Worm (Caenorhabditis elegans) whole organism, early embryonic: Measurements from ENCODE around the gene K11D12.12.

Experiments
- B0310.2 ChIP-seq: sonication (generic microtip); optimal IDR thresholded peaks from 2 replicates; lab custom pipeline; 2016; ENCODE audit warnings: mild to moderate bottlenecking, missing genetic modification characterization, missing compliant biosample characterization
- F13C5.2 ChIP-seq: sonication (generic microtip); optimal IDR thresholded peaks from 2 replicates; lab custom pipeline; 2017; ENCODE audit warnings: mild to moderate bottlenecking, missing genetic modification characterization, inconsistent platforms, missing compliant biosample characterization
- aly-1 ChIP-seq: sonication (generic microtip); optimal IDR thresholded peaks from 2 replicates; lab custom pipeline; 2016; ENCODE audit warnings: missing genetic modification characterization, missing compliant biosample characterization
- ama-1 ChIP-seq: fragments of 150-350 bp; optimal IDR thresholded peaks from 2 replicates; lab custom pipeline; 2014
- ceh-13 ChIP-seq: fragments of 200-800 bp; sonication (Bioruptor generic); optimal IDR thresholded peaks from 2 replicates; lab custom pipeline; 2018; ENCODE audit warnings: mild to moderate bottlenecking, missing genetic modification characterization, missing compliant biosample characterization
- ceh-36 ChIP-seq: sonication (generic microtip); optimal IDR thresholded peaks from 2 replicates; lab custom pipeline; 2016; ENCODE audit warnings: missing genetic modification characterization, inconsistent platforms, missing compliant biosample characterization
- ets-7 ChIP-seq: sonication (generic microtip); optimal IDR thresholded peaks from 2 replicates; lab custom pipeline; 2016; ENCODE audit warnings: missing genotype, missing genetic modification characterization, missing compliant biosample characterization
- flt-1 ChIP-seq: fragments of 200-800 bp; sonication (Bioruptor generic); IDR thresholded peaks from 2 replicates; pipeline ENCODE4 v1.3.6; 2022; ENCODE audit warnings: missing genetic modification characterization, missing compliant biosample characterization
- hmbx-1 ChIP-seq: sonication (generic microtip); optimal IDR thresholded peaks from 2 replicates; lab custom pipeline; 2016; ENCODE audit warnings: mild to moderate bottlenecking, missing genetic modification characterization, missing compliant biosample characterization
- hmg-4 ChIP-seq: fragments of 200-800 bp; sonication (Bioruptor generic); optimal IDR thresholded peaks from 2 replicates; lab custom pipeline; 2018; ENCODE audit warnings: mild to moderate bottlenecking, missing genetic modification characterization, missing compliant biosample characterization
- hnd-1 ChIP-seq: sonication (generic microtip); optimal IDR thresholded peaks from 2 replicates; lab custom pipeline; 2016; ENCODE audit warnings: missing genetic modification characterization, missing compliant biosample characterization
- pes-1 ChIP-seq: fragments of 200-800 bp; sonication (Bioruptor generic); IDR thresholded peaks from 2 replicates; pipeline ENCODE4 v1.3.6; 2022; ENCODE audit warnings: missing genetic modification reagents, missing genetic modification characterization, missing compliant biosample characterization
- scrt-1 ChIP-seq: fragments of 200-800 bp; sonication (Bioruptor generic); IDR thresholded peaks from 2 replicates; pipeline ENCODE4 v1.3.6; 2022; ENCODE audit warnings: missing genetic modification characterization, missing compliant biosample characterization
- sea-1 ChIP-seq: fragments of 200-800 bp; sonication (Bioruptor generic); conservative IDR thresholded peaks from 2 replicates; pipeline ENCODE4 v1.3.6; 2022; ENCODE audit warnings: missing genetic modification characterization, missing compliant biosample characterization
- tbx-11 ChIP-seq: fragments of 200-800 bp; sonication (Bioruptor generic); IDR thresholded peaks from 2 replicates; pipeline ENCODE4 v1.3.6; 2022; ENCODE audit warnings: missing genetic modification characterization, missing compliant biosample characterization
- tbx-37 ChIP-seq: fragments of 200-800 bp; sonication (Bioruptor generic); conservative IDR thresholded peaks from 2 replicates; pipeline ENCODE4 v1.3.6; 2022; ENCODE audit warnings: missing genetic modification reagents, missing genetic modification characterization, missing compliant biosample characterization
- tra-4 ChIP-seq: sonication (generic microtip); optimal IDR thresholded peaks from 2 replicates; lab custom pipeline; 2017; ENCODE audit warnings: missing genetic modification characterization, missing compliant biosample characterization

The K11D12.12 gene

DNA sequence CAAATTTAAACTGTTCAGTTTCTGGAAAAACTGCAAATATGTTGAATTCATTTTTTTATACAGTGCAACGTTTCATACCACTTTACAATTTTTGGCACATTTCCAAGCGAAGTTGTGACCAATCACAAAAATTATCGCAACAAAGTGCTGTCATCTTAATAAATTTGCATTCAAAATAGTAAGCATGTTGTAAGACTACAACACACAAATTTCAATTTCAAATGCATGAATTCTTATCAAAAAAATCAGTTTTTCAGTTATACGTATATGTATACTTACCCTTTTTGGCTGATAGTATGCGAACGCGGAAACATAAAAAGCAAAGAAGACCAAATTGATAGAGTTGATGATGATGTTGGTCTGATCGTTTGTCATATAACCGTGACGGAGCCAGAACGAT lies 21.8 kb upstream of the K11D12.12 start:
- TF ChIP-seq ceh-36 (no peak), sea-1 (GFP tag; lab: Robert Waterston, UW) (no peak), B0310.2 (tag; lab: Kevin White, UChicago) (no peak), pes-1 (GFP tag; lab: Robert Waterston, UW) (no peak), hnd-1 (tag; lab: Kevin White, UChicago) (no peak), tra-4 (tag; lab: Kevin White, UChicago) (no peak), tbx-11 (no peak), ceh-13 (GFP tag; lab: Kevin White, UChicago) (no peak), ets-7 (tag; lab: Kevin White, UChicago) (no peak), ama-1 (lab: Kevin White, UChicago) (no peak), aly-1 (no peak), flt-1 (no peak), F13C5.2 (tag; lab: Kevin White, UChicago) (no peak)

DNA sequence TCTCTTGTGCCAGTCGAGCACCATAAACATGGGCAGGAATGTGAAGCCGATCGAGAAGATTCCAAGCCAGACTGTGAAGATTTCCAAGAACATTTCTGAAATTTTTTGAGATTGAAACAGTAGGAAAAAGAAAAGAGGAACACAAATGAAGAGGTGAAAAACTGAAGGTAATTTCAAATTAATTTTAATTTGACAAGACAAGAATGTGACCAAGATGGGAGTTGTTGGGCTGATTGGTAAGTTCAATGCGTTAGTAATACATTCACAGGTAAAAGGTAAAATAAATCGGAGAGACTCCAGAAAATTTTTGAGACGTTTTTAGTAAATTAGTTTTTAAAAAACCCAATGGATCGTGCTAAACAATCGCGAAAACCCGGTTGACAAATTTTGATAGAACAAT lies 21.3 kb upstream of the K11D12.12 start, which contains the start of gene swt-7:
Gene swt-7, minus strand, starts transcription at position 101 of the 400 bp plus-strand sequence.
- TF ChIP-seq B0310.2 (tag; lab: Kevin White, UChicago): no peak
- TF ChIP-seq sea-1 (GFP tag; lab: Robert Waterston, UW): no peak
- TF ChIP-seq hmbx-1 (tag; lab: Kevin White, UChicago): no peak
- TF ChIP-seq ets-7 (tag; lab: Kevin White, UChicago): no peak
- no peak for TF ChIP-seq hnd-1 (tag; lab: Kevin White, UChicago)
- no peak for TF ChIP-seq tbx-11
- no peak for TF ChIP-seq aly-1
- no peak for TF ChIP-seq ceh-36
- no peak for TF ChIP-seq tbx-37 (GFP tag; lab: Robert Waterston, UW)
- no peak for TF ChIP-seq flt-1
- TF ChIP-seq ama-1 (lab: Kevin White, UChicago): no peak
- TF ChIP-seq scrt-1 (GFP tag; lab: Robert Waterston, UW): no peak
- TF ChIP-seq tra-4 (tag; lab: Kevin White, UChicago): no peak
- TF ChIP-seq ceh-13 (GFP tag; lab: Kevin White, UChicago): no peak
- no peak for TF ChIP-seq F13C5.2 (tag; lab: Kevin White, UChicago)
- TF ChIP-seq hmg-4 (GFP tag; lab: Kevin White, UChicago): no peak
- no peak for TF ChIP-seq pes-1 (GFP tag; lab: Robert Waterston, UW)

DNA sequence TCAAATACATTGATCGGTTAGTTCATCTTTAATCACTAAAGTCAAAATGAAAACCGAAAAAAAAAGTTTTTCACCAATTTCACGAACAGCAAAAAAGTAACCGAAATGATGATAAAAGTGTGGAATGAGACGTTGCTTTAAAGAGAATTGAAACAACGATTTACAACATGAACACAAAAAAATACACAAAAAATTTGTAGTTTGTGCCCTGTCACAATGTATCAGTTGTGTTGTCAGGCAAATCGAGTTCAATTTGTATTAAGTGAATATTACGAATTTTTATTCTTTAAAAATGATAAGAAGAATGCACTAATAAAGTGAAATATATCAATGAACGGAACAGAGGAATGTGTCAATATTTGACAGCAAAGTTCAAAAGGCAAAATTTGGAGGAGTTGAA lies 20.3 kb upstream of the K11D12.12 start:
- TF ChIP-seq scrt-1 (GFP tag; lab: Robert Waterston, UW) (no peak), tbx-11 (no peak)

DNA sequence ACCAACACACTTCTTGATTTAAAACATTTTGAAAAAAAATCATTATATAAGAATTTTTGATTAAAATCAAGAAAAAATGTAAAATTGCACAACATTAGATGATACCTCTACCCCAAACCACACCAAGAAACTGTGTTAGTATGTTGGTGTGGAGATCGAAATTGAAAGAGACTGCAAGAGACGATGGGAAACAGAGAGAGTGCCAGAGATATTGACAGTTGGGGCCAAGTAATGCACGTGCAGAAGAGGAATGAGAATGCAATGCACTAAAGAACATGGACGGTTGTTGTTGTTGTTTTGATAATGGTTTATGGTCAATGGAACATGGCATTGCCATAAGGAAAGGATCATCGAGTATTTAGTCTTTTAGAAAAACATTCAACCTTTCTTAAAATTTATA lies 19.9 kb upstream of the K11D12.12 start:
- TF ChIP-seq B0310.2 (tag; lab: Kevin White, UChicago) (no peak), flt-1 (no peak), aly-1 (no peak), tbx-11 (no peak), ets-7 (tag; lab: Kevin White, UChicago) (no peak), scrt-1 (GFP tag; lab: Robert Waterston, UW) (no peak), hmbx-1 (tag; lab: Kevin White, UChicago) (no peak)

DNA sequence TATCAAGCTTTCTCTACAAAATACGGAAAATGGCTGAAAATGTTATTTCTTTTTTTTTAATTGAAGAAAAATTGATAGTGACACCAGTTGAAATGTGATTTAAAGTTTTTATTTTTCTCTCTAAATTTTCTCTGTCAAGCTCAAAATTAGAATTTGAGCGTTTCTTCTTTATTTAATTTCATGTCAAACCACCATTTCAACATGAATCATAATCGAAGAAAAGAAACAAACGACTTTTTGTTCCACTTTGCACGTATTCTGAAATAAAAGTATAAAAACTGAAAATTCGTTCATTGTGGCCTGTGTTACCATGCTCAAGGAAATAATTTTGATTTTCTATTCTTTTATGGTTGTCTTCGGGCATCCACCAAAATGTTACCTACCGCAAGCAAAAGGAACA lies 19.0 kb upstream of the K11D12.12 start, which contains the start of gene K11D12.13:
Gene K11D12.13, plus strand, starts transcription at position 301 of the 400 bp plus-strand sequence.
- TF ChIP-seq hmbx-1 (tag; lab: Kevin White, UChicago): no peak
- no peak for TF ChIP-seq B0310.2 (tag; lab: Kevin White, UChicago)
- no peak for TF ChIP-seq tbx-37 (GFP tag; lab: Robert Waterston, UW)
- TF ChIP-seq hnd-1 (tag; lab: Kevin White, UChicago): no peak
- TF ChIP-seq aly-1: no peak
- no peak for TF ChIP-seq tbx-11
- no peak for TF ChIP-seq pes-1 (GFP tag; lab: Robert Waterston, UW)
- no peak for TF ChIP-seq scrt-1 (GFP tag; lab: Robert Waterston, UW)
- TF ChIP-seq ama-1 (lab: Kevin White, UChicago): no peak

DNA sequence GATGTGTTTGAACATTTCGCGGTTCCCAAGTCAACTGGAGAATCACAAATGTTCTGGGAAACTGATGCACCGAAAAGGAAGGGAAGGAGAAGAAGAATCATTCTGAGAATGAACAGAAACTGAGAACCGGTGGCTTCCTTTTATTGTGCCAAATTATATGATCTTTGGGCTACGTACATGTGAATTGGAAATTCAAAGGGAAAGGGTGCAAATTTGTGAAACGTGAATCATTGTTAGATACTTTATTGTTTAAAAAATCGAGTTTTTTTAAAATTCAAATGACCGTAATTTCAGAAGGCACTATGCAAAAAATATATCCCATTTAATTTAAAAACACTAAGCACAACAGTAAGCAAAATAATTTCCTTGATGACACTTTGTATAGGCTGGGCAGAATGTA lies 17.0 kb upstream of the K11D12.12 start, which contains the start of gene K11D12.6:
Gene K11D12.6, minus strand, starts transcription at position 101 of the 400 bp plus-strand sequence.
- no peak for TF ChIP-seq flt-1
- no peak for TF ChIP-seq B0310.2 (tag; lab: Kevin White, UChicago)

DNA sequence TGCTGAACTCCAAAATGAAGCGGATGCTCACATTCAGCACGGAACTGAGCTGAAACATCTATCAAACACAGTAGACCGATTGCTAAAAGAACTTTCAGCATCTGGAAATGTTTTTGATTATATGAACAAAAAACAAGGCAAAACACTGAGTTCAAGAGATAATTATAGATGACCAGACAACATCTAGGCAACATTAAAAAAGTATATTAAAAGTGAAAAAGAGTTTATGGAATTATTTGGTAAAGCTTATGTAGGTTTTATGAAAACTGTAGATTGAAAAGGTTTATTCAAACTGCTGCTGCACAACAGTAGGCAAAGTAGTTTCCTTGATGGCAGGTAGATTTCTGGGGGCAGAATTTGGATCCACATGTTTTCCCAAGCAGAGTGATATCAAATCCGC lies 15.7 kb upstream of the K11D12.12 start, which contains the start of gene K11D12.7:
Gene K11D12.7, minus strand, starts transcription at position 101 of the 400 bp plus-strand sequence.
- TF ChIP-seq hnd-1 (tag; lab: Kevin White, UChicago) (no peak), sea-1 (GFP tag; lab: Robert Waterston, UW) (no peak), flt-1 (no peak), hmbx-1 (tag; lab: Kevin White, UChicago) (no peak), aly-1 (no peak), tbx-11 (no peak), F13C5.2 (tag; lab: Kevin White, UChicago) (no peak), tra-4 (tag; lab: Kevin White, UChicago) (no peak), ama-1 (lab: Kevin White, UChicago) (no peak), ceh-13 (GFP tag; lab: Kevin White, UChicago) (no peak)

DNA sequence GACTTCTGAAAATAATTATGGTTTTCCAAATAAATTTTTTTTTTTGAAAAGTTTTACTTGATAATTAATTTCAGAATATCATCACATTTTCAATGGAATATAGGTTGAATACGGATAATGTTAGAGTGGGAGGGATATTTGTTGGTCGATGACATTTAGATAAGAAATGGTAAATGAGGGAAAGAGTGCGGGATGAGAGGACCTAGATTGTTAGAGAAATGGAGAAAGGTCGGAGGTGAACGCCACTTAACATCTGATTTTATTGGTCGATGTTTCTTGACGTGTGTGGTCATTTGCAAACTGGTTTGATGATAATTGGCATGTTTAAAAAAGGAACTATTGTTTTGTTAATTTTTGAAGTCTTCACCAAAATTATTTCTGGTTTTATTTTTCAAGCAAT lies 13.6 kb upstream of the K11D12.12 start:
- no peak for TF ChIP-seq ama-1 (lab: Kevin White, UChicago)

DNA sequence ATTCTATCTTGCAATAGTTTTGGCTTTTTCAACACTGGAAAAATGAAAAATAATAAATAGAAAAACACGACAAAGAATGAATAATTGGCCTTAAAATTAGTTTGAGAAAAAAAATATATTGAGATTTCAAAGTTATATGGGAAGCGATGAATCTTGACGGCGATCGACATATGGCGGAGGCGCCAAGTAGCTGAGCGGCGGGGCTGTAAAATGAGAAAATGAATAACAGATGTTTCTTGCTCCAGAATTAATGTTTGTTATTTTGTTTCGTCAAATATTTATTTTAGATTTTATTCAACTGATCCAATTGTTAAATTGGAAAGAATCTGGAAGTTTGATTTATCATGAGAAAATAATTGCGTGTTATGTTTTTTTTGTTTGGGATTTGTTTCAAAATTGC lies 12.5 kb upstream of the K11D12.12 start, which contains the start of gene K11D12.11:
Gene K11D12.11, minus strand, starts transcription at position 42 of the 400 bp plus-strand sequence.
- TF ChIP-seq ama-1 (lab: Kevin White, UChicago) (no peak), ceh-13 (GFP tag; lab: Kevin White, UChicago) (no peak), aly-1 (no peak), B0310.2 (tag; lab: Kevin White, UChicago) (no peak), hmg-4 (GFP tag; lab: Kevin White, UChicago) (no peak), tra-4 (tag; lab: Kevin White, UChicago) (no peak), flt-1 (no peak), ets-7 (tag; lab: Kevin White, UChicago) (no peak), pes-1 (GFP tag; lab: Robert Waterston, UW) (no peak), F13C5.2 (tag; lab: Kevin White, UChicago) (no peak)
